Worm (Caenorhabditis elegans) whole organism, early embryonic: ENCODE measurements around the gene F25G6.8.

Experiments
- ceh-36 ChIP-seq: sonication (generic microtip); optimal IDR thresholded peaks from 2 replicates; lab custom pipeline; 2016; ENCODE audit warnings: missing genetic modification characterization, inconsistent platforms, missing compliant biosample characterization
- hmbx-1 ChIP-seq: sonication (generic microtip); optimal IDR thresholded peaks from 2 replicates; lab custom pipeline; 2016; ENCODE audit warnings: mild to moderate bottlenecking, missing genetic modification characterization, missing compliant biosample characterization
- sea-1 ChIP-seq: fragments of 200-800 bp; sonication (Bioruptor generic); conservative IDR thresholded peaks from 2 replicates; pipeline ENCODE4 v1.3.6; 2022; ENCODE audit warnings: missing genetic modification characterization, missing compliant biosample characterization

DNA sequence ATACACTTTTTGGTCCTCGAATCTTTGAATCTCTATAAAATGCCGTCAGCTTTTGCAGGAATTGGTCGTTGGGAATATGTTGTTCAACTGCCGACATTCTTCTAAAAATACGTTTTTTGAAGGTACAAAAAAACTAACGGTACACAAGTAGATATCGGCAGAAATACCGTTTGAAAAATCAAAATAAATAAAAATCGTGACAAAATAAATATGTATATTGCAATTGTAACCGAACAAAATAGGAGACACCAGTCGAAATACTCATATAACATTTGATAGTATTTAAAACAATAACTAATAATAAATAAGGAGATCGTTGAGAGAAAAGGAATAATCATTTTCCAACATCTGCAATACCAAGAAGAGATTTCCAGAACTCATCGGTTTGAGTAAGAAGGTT lies at the start of gene F25G6.8:
- no peak for TF ChIP-seq hmbx-1 (tag; lab: Kevin White, UChicago)
- no peak for TF ChIP-seq ceh-36 (tag; lab: Kevin White, UChicago)
- no peak for TF ChIP-seq sea-1 (GFP tag; lab: Robert Waterston, UW)
